Worm (Caenorhabditis elegans) whole organism, dauer: Measurements from ENCODE around the gene fbxa-52.
"Not testable (repeated sequence)": the region's sequence is repeated elsewhere in the genome, so short reads cannot be mapped to it uniquely, and the experiment has no call there.

Experiments
- unc-62 ChIP-seq: sonication (generic microtip); optimal IDR thresholded peaks from 2 replicates; lab custom pipeline; 2017; ENCODE audit warnings: missing biosample characterization, missing genetic modification reagents, missing genetic modification characterization

fbxa-52 gene

ce11 chrX:1712538-1712937 lies at the start of gene fbxa-52:
Gene fbxa-52 (minus strand): TSS chrX:1712638.
- no peak for TF ChIP-seq unc-62

DNA sequence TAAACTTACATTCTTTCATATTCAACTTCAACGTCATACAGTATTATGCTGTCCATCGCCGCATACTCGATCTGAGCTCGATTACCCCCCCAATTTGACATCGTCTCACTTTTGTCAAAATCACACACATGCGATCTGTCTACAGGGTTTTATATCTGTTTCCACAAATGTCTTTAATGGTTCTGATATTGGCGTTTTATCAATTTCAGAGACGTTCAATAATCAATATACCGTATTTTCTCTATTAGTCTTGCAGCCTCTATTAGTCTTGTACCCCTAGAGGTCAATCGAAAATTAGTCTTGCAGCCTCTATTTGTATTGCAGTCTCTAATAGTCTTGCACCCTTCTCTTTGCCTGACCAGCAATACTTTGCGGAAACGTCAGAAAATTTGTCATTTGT lies 36.0 kb upstream of the fbxa-52 start, which contains the start of gene Y75D11A.6:
Gene Y75D11A.6, minus strand, starts transcription at position 101 of the 400 bp plus-strand sequence.
- TF ChIP-seq unc-62 = not testable (repeated sequence)

- TF ChIP-seq unc-62 = not testable (repeated sequence)
These were observed 33.7 kb upstream of the fbxa-52 start, which contains the start of gene Y75D11A.3 for ce11 chrX:1746117-1746516. Gene Y75D11A.3 (minus strand): TSS chrX:1746217.

DNA sequence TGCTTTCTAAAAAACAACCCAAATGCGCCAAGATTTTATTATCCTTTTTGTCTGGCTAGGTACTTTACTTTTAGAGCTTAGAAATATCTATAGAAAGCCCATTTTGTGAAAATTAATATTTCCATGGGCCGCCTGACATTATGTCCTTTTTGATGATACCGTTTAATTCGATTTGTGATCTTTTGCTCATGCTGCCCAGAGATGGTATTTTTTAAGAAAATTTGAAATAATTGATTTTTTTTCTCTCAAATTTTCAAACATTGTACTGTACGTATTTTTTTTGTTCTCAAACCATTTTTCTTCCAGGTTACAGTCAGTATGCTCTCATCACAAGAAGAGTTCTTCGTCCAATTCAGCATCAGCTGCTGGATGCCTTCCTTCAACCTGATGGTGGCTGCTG lies 30.1 kb upstream of the fbxa-52 start, which contains the start of gene Y75D11A.2:
Gene Y75D11A.2, plus strand, starts transcription at position 301 of the 400 bp plus-strand sequence.
- not testable (repeated sequence) for TF ChIP-seq unc-62

DNA sequence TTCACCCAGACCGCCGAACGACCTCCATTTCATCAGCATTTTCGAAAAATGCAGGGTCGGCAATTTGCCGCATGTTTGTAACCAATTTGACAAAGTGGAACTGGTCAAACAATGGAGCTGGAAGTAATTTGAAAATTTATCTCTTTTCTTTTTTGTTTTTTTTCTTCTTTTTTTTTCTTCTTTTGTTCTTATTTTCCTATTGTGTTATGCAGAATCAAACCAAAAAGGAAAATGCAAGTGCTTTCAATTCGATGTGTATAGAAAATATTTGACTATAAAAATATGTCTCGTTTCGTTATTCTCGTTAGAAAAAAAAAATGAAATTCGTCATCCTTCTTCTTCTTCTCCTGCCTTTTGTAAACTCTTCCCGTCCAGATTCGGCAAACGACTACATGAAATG lies 25.2 kb upstream of the fbxa-52 start, which contains the start of gene F07G6.10:
Gene F07G6.10, plus strand, starts transcription at position 301 of the 400 bp plus-strand sequence.
- TF ChIP-seq unc-62 = no peak

ce11 chrX:1735941-1736340 lies 23.5 kb upstream of the fbxa-52 start, which contains the start of gene F07G6.12:
Gene F07G6.12 (plus strand): TSS chrX:1736241.
- no peak for TF ChIP-seq unc-62

- no peak for TF ChIP-seq unc-62
These were observed 17.1 kb upstream of the fbxa-52 start, which contains the start of gene dgn-3 for ce11 chrX:1729558-1729957. Gene dgn-3 (plus strand): TSS chrX:1729858.

DNA sequence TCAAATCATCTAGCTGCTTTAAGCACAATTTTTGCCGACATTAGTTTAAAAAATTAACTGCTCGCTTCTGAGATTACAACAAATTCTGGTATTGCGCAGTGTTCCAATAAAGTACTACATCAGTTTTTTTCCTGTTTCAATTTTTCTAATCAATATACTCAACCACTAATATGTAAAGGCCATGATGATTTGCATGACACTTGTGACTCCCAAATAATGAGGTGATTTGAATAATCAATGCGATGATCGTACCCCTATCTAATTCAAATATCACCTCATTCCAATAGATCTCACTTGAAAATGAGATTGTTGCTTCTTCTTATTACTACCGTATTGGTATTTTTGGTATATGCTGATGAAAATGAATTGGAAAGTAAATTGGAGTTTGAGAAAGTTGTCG lies 14.6 kb upstream of the fbxa-52 start, which contains the start of gene F07G6.2:
Gene F07G6.2, plus strand, starts transcription at position 301 of the 400 bp plus-strand sequence.
- no peak for TF ChIP-seq unc-62

- TF ChIP-seq unc-62 = no peak
These were observed 7.9 kb upstream of the fbxa-52 start, which contains the start of gene F07G6.8 for ce11 chrX:1720359-1720758. Gene F07G6.8 (minus strand): TSS chrX:1720459.

DNA sequence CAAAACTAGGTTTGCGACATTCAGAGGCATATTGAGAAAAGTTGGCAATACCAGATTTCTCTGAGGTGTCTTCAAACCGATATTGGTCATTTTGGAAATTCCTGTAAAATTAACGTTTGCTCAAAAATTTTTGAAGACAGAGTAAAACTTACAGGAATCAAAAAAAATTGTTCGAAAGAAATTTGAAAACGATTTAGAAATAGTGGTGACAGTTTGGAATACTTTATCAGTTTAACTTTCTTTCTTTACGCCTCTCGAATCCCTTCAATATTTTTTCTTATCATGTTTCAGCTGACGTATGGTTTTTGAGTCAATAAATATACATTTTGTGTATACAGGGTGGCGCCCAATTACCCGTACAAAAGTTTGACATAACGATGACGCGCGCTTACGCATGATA lies 6.0 kb upstream of the fbxa-52 start, which contains the start of gene fbxa-53:
Gene fbxa-53, minus strand, starts transcription at position 101 of the 400 bp plus-strand sequence.
- TF ChIP-seq unc-62 = no peak

DNA sequence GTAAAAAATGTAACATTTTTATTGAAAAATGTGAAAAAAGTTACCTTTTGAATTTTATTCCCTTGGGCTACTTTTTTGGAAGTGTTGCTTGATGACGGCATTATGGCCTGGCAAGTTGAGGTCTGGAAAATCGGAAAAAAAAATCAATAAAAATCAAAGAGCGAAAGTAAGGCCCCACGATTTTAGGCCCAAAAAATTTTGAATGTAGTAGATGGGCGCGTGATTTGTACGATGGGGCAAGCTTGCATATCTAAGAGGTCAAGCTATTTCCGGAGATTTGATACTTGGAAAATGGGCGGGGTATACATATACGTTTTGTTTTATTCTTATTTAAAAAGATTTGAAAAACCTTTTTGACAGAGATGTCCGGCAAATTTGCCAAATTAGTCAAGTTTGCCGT lies 5.9 kb downstream of the fbxa-52 start, which contains the start of gene F07G6.5:
Gene F07G6.5, minus strand, starts transcription at position 101 of the 400 bp plus-strand sequence.
- no peak for TF ChIP-seq unc-62

DNA sequence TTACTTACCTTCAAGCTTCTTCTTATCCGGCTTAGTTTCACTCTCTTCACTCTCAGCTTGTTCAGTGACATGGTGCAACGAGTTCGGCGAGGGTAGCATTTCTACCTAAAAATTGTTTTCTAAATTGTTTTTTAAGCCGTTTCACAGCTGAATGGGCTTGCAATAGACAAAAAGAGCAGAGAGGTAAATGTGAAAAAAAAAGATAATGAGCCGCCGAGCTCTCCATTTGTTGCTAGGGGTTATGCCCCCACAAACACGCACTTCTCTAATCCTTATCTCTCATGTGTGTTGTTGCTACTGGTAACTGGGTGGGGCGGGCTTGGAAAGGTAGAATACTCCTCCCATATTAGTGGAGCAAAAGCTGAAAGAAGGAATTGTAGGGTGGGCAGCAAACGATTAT lies 8.6 kb downstream of the fbxa-52 start, which contains the start of gene C36C9.5:
Gene C36C9.5, minus strand, starts transcription at position 101 of the 400 bp plus-strand sequence.
- no peak for TF ChIP-seq unc-62

ce11 chrX:1703049-1703448 lies 9.4 kb downstream of the fbxa-52 start:
- TF ChIP-seq unc-62 = no peak

DNA sequence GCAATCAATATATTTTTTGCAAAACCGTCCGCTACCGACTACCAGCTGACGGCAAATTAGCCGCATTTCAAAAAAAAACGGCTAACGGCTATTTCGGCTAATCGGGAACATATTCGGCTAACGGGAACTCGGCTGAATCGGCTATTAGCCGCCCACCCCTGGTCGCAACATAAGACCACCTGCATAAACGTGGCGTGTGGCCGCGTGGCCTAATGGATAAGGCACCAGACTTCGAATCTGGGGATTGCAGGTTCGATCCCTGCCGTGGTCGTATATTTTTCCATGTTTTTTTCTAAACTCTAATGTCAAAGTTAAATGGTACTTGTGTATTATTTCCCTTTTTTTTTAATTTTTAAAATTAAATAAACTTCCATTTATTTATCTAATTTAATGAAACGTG lies 14.0 kb downstream of the fbxa-52 start:
- no peak for TF ChIP-seq unc-62

DNA sequence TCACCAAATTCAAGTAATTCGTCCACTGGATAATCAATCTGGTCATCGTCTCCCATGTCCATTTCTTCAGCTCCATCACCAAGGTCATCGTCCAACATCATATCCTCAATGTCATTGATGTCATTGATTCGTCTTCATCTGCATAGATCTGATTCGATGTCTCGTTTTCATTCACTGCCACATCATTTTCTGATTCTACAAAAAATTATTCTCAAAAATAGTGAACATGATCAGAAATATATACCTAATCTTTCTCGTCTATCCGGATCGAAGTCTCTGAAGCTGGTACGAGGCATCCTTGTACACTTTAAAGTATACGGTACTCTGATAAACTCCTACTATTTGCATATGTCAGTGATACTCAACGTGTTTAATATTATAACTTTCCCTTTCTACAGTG lies 15.6 kb downstream of the fbxa-52 start, which contains the start of gene C36C9.4:
Gene C36C9.4, minus strand, starts transcription at position 101 of the 400 bp plus-strand sequence.
- not testable (repeated sequence) for TF ChIP-seq unc-62

- TF ChIP-seq unc-62 = not testable (repeated sequence)
These were observed 21.5 kb downstream of the fbxa-52 start, which contains the start of gene C36C9.6 for ce11 chrX:1690894-1691293. Gene C36C9.6 (minus strand): TSS chrX:1690994.

ce11 chrX:1689996-1690395 lies 22.4 kb downstream of the fbxa-52 start, which contains the start of gene C36C9.12:
Gene C36C9.12 (minus strand): TSS chrX:1690096.
- not testable (repeated sequence) for TF ChIP-seq unc-62

DNA sequence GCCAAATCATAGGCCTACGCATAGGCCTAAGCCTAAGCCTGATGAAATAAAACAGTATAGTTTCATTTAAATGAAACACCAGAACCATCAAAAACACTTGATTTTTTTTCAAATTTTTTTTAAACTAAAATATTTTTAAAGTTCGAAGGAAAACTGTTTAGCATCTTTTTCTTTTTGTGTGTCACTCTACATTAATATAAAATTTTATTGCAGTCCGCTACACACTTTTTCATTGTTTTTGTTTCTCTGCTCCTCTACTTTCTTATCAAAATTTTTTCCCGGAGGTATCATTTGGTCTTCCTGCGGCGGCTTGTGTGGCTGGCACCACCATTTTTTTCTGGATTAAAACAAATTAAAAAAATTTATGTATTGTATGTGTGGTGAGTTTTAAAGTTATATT lies 25.4 kb downstream of the fbxa-52 start, which contains the start of gene C36C9.11:
Gene C36C9.11, plus strand, starts transcription at position 301 of the 400 bp plus-strand sequence.
- TF ChIP-seq unc-62 = not testable (repeated sequence)
